Fruit fly (Drosophila melanogaster) whole organism, embryonic: Measurements from ENCODE around the gene Mlc2.

ENCODE experiments used
- ATbp ChIP-seq: fragments of 200-800 bp; sonication (Bioruptor generic); optimal IDR thresholded peaks from 2 replicates; lab custom pipeline; 2017; ENCODE audit warnings: missing biosample characterization, mild to moderate bottlenecking, missing genetic modification characterization, missing genetic modification reagents
- CG10959 ChIP-seq: fragments of 200-800 bp; sonication (Bioruptor generic); IDR thresholded peaks from 2 replicates; pipeline ENCODE4 v1.3.6; 2022; ENCODE audit warnings: missing biosample characterization, missing genetic modification characterization
- CG12769 ChIP-seq: fragments of 200-800 bp; sonication (Bioruptor generic); optimal IDR thresholded peaks from 2 replicates; lab custom pipeline; 2019; ENCODE audit warnings: missing biosample characterization, mild to moderate bottlenecking, missing genetic modification characterization, moderate library complexity
- CG15073 ChIP-seq: fragments of 200-800 bp; sonication (Bioruptor generic); optimal IDR thresholded peaks from 2 replicates; lab custom pipeline; 2016; ENCODE audit warnings: missing biosample characterization, missing genetic modification characterization
- CG17186 ChIP-seq: fragments of 200-800 bp; sonication (Bioruptor generic); optimal IDR thresholded peaks from 3 replicates; lab custom pipeline; 2017; ENCODE audit warnings: missing biosample characterization, missing genetic modification reagents, missing genetic modification characterization
- CG18011 ChIP-seq: fragments of 200-800 bp; sonication (Bioruptor generic); optimal IDR thresholded peaks from 2 replicates; lab custom pipeline; 2017; ENCODE audit warnings: missing biosample characterization, missing genetic modification characterization, mild to moderate bottlenecking, moderate library complexity, missing genotype
- CG1832 ChIP-seq: fragments of 200-800 bp; sonication (Bioruptor generic); optimal IDR thresholded peaks from 2 replicates; lab custom pipeline; 2017; ENCODE audit warnings: missing biosample characterization, mild to moderate bottlenecking, missing genetic modification characterization, inconsistent platforms
- CG2199 ChIP-seq: fragments of 200-800 bp; sonication (Bioruptor generic); IDR thresholded peaks from 3 replicates; pipeline ENCODE4 v1.3.6; 2022; ENCODE audit warnings: missing biosample characterization, missing genetic modification characterization
- CG2875 ChIP-seq: fragments of 200-800 bp; sonication (Bioruptor generic); optimal IDR thresholded peaks from 2 replicates; lab custom pipeline; 2017; ENCODE audit warnings: missing biosample characterization, mild to moderate bottlenecking, missing genetic modification characterization, missing genetic modification reagents
- CG31388 ChIP-seq: fragments of 200-800 bp; sonication (Bioruptor generic); optimal IDR thresholded peaks from 2 replicates; lab custom pipeline; 2016; ENCODE audit warnings: missing biosample characterization, missing genetic modification characterization
- CG31441 ChIP-seq: fragments of 200-800 bp; sonication (Bioruptor generic); IDR thresholded peaks from 2 replicates; pipeline ENCODE4 v1.3.6; 2022; ENCODE audit warnings: missing biosample characterization, missing genetic modification characterization
- CG34224 ChIP-seq: fragments of 200-800 bp; sonication (Bioruptor generic); IDR thresholded peaks from 3 replicates; pipeline ENCODE4 v1.3.6; 2022; ENCODE audit warnings: missing biosample characterization, missing genetic modification characterization; ENCODE audit not compliant: partially characterized antibody
- CG4424 ChIP-seq: fragments of 200-800 bp; sonication (Bioruptor generic); optimal IDR thresholded peaks from 3 replicates; lab custom pipeline; 2016; ENCODE audit warnings: missing biosample characterization, missing genetic modification characterization
- CG4820 ChIP-seq: fragments of 200-800 bp; sonication (Bioruptor generic); optimal IDR thresholded peaks from 3 replicates; lab custom pipeline; 2016; ENCODE audit warnings: missing biosample characterization, missing genetic modification characterization
- CG6683 ChIP-seq: fragments of 200-800 bp; sonication (Bioruptor generic); optimal IDR thresholded peaks from 2 replicates; lab custom pipeline; 2017; ENCODE audit warnings: missing biosample characterization, mild to moderate bottlenecking, missing genetic modification characterization, missing genetic modification reagents
- CG6689 ChIP-seq: fragments of 200-800 bp; sonication (Bioruptor generic); IDR thresholded peaks from 2 replicates; pipeline ENCODE4 v1.3.6; 2022; ENCODE audit warnings: missing biosample characterization, missing genetic modification characterization
- CG6813 ChIP-seq: fragments of 200-800 bp; sonication (Bioruptor generic); optimal IDR thresholded peaks from 2 replicates; lab custom pipeline; 2017; ENCODE audit warnings: missing biosample characterization, missing genetic modification characterization, mild to moderate bottlenecking, moderate library complexity, missing genetic modification reagents
- CG7839 ChIP-seq: fragments of 200-800 bp; sonication (Bioruptor generic); optimal IDR thresholded peaks from 3 replicates; lab custom pipeline; 2018; ENCODE audit warnings: missing biosample characterization, mild to moderate bottlenecking, missing genetic modification characterization, moderate library complexity
- CG8281 ChIP-seq: fragments of 200-800 bp; sonication (Bioruptor generic); optimal IDR thresholded peaks from 2 replicates; lab custom pipeline; 2018; ENCODE audit warnings: missing biosample characterization, mild to moderate bottlenecking, missing genetic modification characterization, moderate library complexity
- CG8924 ChIP-seq: fragments of 200-800 bp; optimal IDR thresholded peaks from 3 replicates; lab custom pipeline; 2019; ENCODE audit warnings: missing biosample characterization, mild to moderate bottlenecking, missing genetic modification characterization, moderate library complexity
- CG9817 ChIP-seq: fragments of 200-800 bp; sonication (Bioruptor generic); optimal IDR thresholded peaks from 2 replicates; lab custom pipeline; 2018; ENCODE audit warnings: missing biosample characterization, mild to moderate bottlenecking, missing genetic modification characterization, moderate library complexity
- Dfd ChIP-seq, 2 experiments: fragments of >200 bp; optimal IDR thresholded peaks; 2 replicates each; lab custom pipeline; 2017; ENCODE audit warnings: missing biosample characterization in 2 of 2, missing genetic modification characterization in 2 of 2
- Doc3 ChIP-seq: fragments of 200-800 bp; sonication (Bioruptor generic); IDR thresholded peaks from 3 replicates; pipeline ENCODE4 v1.3.6; 2022; ENCODE audit warnings: missing biosample characterization, missing genetic modification characterization; ENCODE audit not compliant: partially characterized antibody
- Lpt ChIP-seq: fragments of >200 bp; optimal IDR thresholded peaks from 2 replicates; lab custom pipeline; 2018; ENCODE audit warnings: missing biosample characterization, missing genetic modification characterization
- Mes4 ChIP-seq: fragments of 200-800 bp; sonication (Bioruptor generic); optimal IDR thresholded peaks from 2 replicates; lab custom pipeline; 2016; ENCODE audit warnings: missing biosample characterization, missing genetic modification characterization
- NK7.1 ChIP-seq: fragments of 200-800 bp; sonication (Bioruptor generic); optimal IDR thresholded peaks from 3 replicates; lab custom pipeline; 2016; ENCODE audit warnings: missing biosample characterization, missing genetic modification characterization
- Poxn ChIP-seq: fragments of 200-800 bp; sonication (Bioruptor generic); IDR thresholded peaks from 2 replicates; pipeline ENCODE4 v1.3.6; 2022; ENCODE audit warnings: missing biosample characterization, missing genetic modification characterization
- ase ChIP-seq: fragments of 200-800 bp; sonication (Bioruptor generic); IDR thresholded peaks from 3 replicates; pipeline ENCODE4 v1.3.6; 2022; ENCODE audit warnings: missing biosample characterization, missing genetic modification characterization
- ash1 ChIP-seq: fragments of 200-800 bp; sonication (Bioruptor generic); optimal IDR thresholded peaks from 2 replicates; lab custom pipeline; 2018; ENCODE audit warnings: missing biosample characterization, mild to moderate bottlenecking, missing genetic modification characterization
- ato ChIP-seq: fragments of 200-800 bp; sonication (Bioruptor generic); IDR thresholded peaks from 2 replicates; pipeline ENCODE4 v1.3.6; 2022; ENCODE audit warnings: missing biosample characterization, missing genetic modification characterization; ENCODE audit not compliant: partially characterized antibody
- bbx ChIP-seq: fragments of 200-800 bp; sonication (Bioruptor generic); IDR thresholded peaks from 2 replicates; pipeline ENCODE4 v1.3.6; 2022; ENCODE audit warnings: missing biosample characterization, missing genetic modification characterization; ENCODE audit not compliant: partially characterized antibody
- bigmax ChIP-seq: fragments of 200-800 bp; sonication (Bioruptor generic); optimal IDR thresholded peaks from 2 replicates; lab custom pipeline; 2018; ENCODE audit warnings: missing biosample characterization, mild to moderate bottlenecking, missing genetic modification characterization
- br ChIP-seq: fragments of >200 bp; optimal IDR thresholded peaks from 2 replicates; lab custom pipeline; 2017
- cg ChIP-seq: fragments of 200-800 bp; sonication (Bioruptor generic); optimal IDR thresholded peaks from 3 replicates; lab custom pipeline; 2019; ENCODE audit warnings: missing biosample characterization, mild to moderate bottlenecking, missing genetic modification characterization, moderate library complexity
- chn ChIP-seq: fragments of 200-800 bp; sonication (Bioruptor generic); optimal IDR thresholded peaks from 2 replicates; lab custom pipeline; 2016; ENCODE audit warnings: missing biosample characterization, missing genetic modification characterization
- crol ChIP-seq: fragments of 200-800 bp; sonication (Bioruptor generic); IDR thresholded peaks from 2 replicates; pipeline ENCODE4 v1.3.6; 2022; ENCODE audit warnings: missing biosample characterization, missing genetic modification characterization
- cwo ChIP-seq: fragments of 200-800 bp; sonication (Bioruptor generic); optimal IDR thresholded peaks from 3 replicates; lab custom pipeline; 2017; ENCODE audit warnings: missing biosample characterization, missing genetic modification characterization, mild to moderate bottlenecking, moderate library complexity, missing genetic modification reagents
- dimm ChIP-seq: fragments of 200-800 bp; sonication (Bioruptor generic); IDR thresholded peaks from 2 replicates; pipeline ENCODE4 v1.3.6; 2022; ENCODE audit warnings: missing biosample characterization, missing genetic modification characterization
- gce ChIP-seq: fragments of 200-800 bp; sonication (Bioruptor generic); IDR thresholded peaks from 3 replicates; pipeline ENCODE4 v1.3.6; 2022; ENCODE audit warnings: missing biosample characterization, missing genetic modification characterization
- jumu ChIP-seq: fragments of 200-800 bp; sonication (Bioruptor generic); optimal IDR thresholded peaks from 3 replicates; lab custom pipeline; 2016; ENCODE audit warnings: missing biosample characterization, missing genetic modification characterization
- knrl ChIP-seq: fragments of 200-800 bp; sonication (Bioruptor generic); IDR thresholded peaks from 3 replicates; pipeline ENCODE4 v1.3.6; 2022; ENCODE audit warnings: missing biosample characterization, missing genetic modification characterization; ENCODE audit not compliant: partially characterized antibody
- mld ChIP-seq: fragments of 200-800 bp; sonication (Bioruptor generic); IDR thresholded peaks from 3 replicates; pipeline ENCODE4 v1.3.6; 2022; ENCODE audit warnings: missing biosample characterization, missing genetic modification characterization; ENCODE audit not compliant: partially characterized antibody
- oc ChIP-seq: fragments of 200-800 bp; sonication (Bioruptor generic); optimal IDR thresholded peaks from 2 replicates; lab custom pipeline; 2018; ENCODE audit warnings: missing biosample characterization, mild to moderate bottlenecking, missing genetic modification characterization, moderate library complexity
- otp ChIP-seq: fragments of 200-800 bp; sonication (Bioruptor generic); IDR thresholded peaks from 3 replicates; pipeline ENCODE4, ENCODE4 v1.3.6; 2022; ENCODE audit warnings: missing biosample characterization, missing genetic modification characterization
- p53 ChIP-seq: fragments of 200-800 bp; sonication (Bioruptor generic); optimal IDR thresholded peaks from 2 replicates; lab custom pipeline; 2016; ENCODE audit warnings: missing biosample characterization, missing genetic modification characterization
- sc ChIP-seq, 3 experiments: fragments of >200 bp in 2 of 3; fragments of 200-800 bp in 1 of 3; sonication (Bioruptor generic) in 1 of 3; optimal IDR thresholded peaks; 2 replicates in 2 of 3; 3 replicates in 1 of 3; lab custom pipeline; 2017; ENCODE audit warnings: mild to moderate bottlenecking in 1 of 3, missing biosample characterization in 1 of 3, missing genetic modification characterization in 1 of 3, missing genetic modification reagents in 1 of 3
- twi ChIP-seq: fragments of 200-800 bp; optimal IDR thresholded peaks from 2 replicates; lab custom pipeline; 2019; ENCODE audit warnings: missing biosample characterization, mild to moderate bottlenecking, missing genetic modification characterization, moderate library complexity
- unc-4 ChIP-seq: fragments of 200-800 bp; sonication (Bioruptor generic); IDR thresholded peaks from 2 replicates; pipeline ENCODE4 v1.3.6; 2022; ENCODE audit warnings: missing biosample characterization, missing genetic modification characterization; ENCODE audit not compliant: partially characterized antibody
- wdn ChIP-seq: fragments of 200-800 bp; sonication (Bioruptor generic); IDR thresholded peaks from 2 replicates; pipeline ENCODE4 v1.3.6; 2022; ENCODE audit warnings: missing biosample characterization, missing genetic modification characterization
- yki ChIP-seq: fragments of >200 bp; optimal IDR thresholded peaks from 3 replicates; lab custom pipeline; 2018

Mlc2 gene

dm6 chr3R:30160312-30160942 is 13.9 kb downstream of the Mlc2 start, which contains the start of gene CG11498 (continued):
- TF ChIP-seq Mes4 (GFP tag; lab: Kevin White, UChicago) (no peak), CG31388 (no peak), br (no peak), CG12769 (peak; percentile 36), gce (GFP tag; lab: Robert Waterston, UW) (no peak), CG6689 (no peak), ash1 (GFP tag; lab: Kevin White, UChicago) (no peak), Lpt (no peak), bbx (GFP tag; lab: Robert Waterston, UW) (0 out of 2 replicates have a peak, but pooled peaks have one; percentile 35), dimm (no peak), CG8924 (tag; lab: Kevin White, UChicago) (no peak), cg (no peak), CG2875 (GFP tag; lab: Kevin White, UChicago) (no peak), CG4820 (GFP tag; lab: Kevin White, UChicago) (no peak), p53 (GFP tag; lab: Kevin White, UChicago) (no peak), CG4424 (GFP tag; lab: Kevin White, UChicago) (no peak), crol (GFP tag; lab: Robert Waterston, UW) (no peak), cwo (no peak), knrl (no peak), Dfd (GFP tag; optimal IDR thresholded peaks at IDR 0.05; lab: Kevin White, UChicago) (no peak), CG1832 (peak; percentile 4), CG10959 (GFP tag; lab: Robert Waterston, UW) (no peak), CG6683 (GFP tag; lab: Kevin White, UChicago) (no peak), CG7839 (tag; lab: Kevin White, UChicago) (no peak), jumu (GFP tag; lab: Kevin White, UChicago) (no peak), CG18011 (no peak), wdn (no peak), CG17186 (GFP tag; lab: Kevin White, UChicago) (no peak), chn (no peak), ase (GFP tag; lab: Robert Waterston, UW) (no peak), yki (lab: Kevin White, UChicago) (no peak), mld (GFP tag; lab: Robert Waterston, UW) (no peak), ato (GFP tag; lab: Robert Waterston, UW) (no peak), CG15073 (GFP tag; lab: Kevin White, UChicago) (no peak), NK7.1 (GFP tag; lab: Kevin White, UChicago) (no peak), bigmax (GFP tag; lab: Kevin White, UChicago) (no peak), Poxn (GFP tag; lab: Robert Waterston, UW) (no peak), CG31441 (GFP tag; lab: Robert Waterston, UW) (0 out of 2 replicates have a peak, but pooled peaks have one; percentile 10), CG6813 (GFP tag; lab: Kevin White, UChicago) (no peak), CG8281 (no peak), ATbp (GFP tag; lab: Kevin White, UChicago) (no peak), CG2199 (GFP tag; lab: Robert Waterston, UW) (peak; percentile 88), otp (GFP tag; lab: Robert Waterston, UW) (0 out of 3 replicates have a peak, but pooled peaks have one; percentile 3), twi (tag; lab: Kevin White, UChicago) (no peak), CG34224 (no peak), Doc3 (GFP tag; lab: Robert Waterston, UW) (no peak), CG9817 (no peak), sc (optimal IDR thresholded peaks at IDR 0.05; lab: Kevin White, UChicago) (no peak), sc (GFP tag; optimal IDR thresholded peaks at IDR 0.05; lab: Kevin White, UChicago) (no peak), unc-4 (GFP tag; lab: Robert Waterston, UW) (no peak), oc (tag; lab: Kevin White, UChicago) (peak; percentile 55)
